Worm (Caenorhabditis elegans): ENCODE measurements around the gene W08E12.6.

DNA sequence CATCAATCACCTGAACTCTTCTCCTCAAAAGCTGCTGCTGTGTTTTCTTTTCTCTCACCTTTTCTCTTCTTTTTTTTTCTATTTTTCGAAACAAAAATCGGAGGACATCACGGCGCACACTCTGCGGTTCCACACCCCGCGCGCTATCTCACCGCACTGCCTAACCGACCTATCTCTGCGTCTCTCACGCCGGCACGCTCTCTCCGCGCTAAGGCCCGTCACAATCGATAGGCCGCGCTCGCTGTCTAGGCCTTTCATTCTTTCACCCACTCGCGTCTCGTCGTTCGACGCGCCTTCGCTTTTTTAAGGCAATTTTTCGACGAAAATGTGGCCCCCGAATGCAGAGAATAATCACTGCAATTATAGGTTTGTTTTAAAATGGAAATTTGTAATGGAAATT lies 12.8 kb downstream of the W08E12.6 start, which contains the start of gene zip-11:
- TF ChIP-seq ama-1 (optimal IDR thresholded peaks at IDR 0.05) (no peak), mdl-1 (tag; optimal IDR thresholded peaks at IDR 0.05) (no peak), nhr-23 (tag; optimal IDR thresholded peaks at IDR 0.05) (peak; percentile 41), nhr-11 (tag; optimal IDR thresholded peaks at IDR 0.05) (no peak), fkh-10 (GFP tag; optimal IDR thresholded peaks at IDR 0.05) (no peak), fos-1 (tag; optimal IDR thresholded peaks at IDR 0.05) (no peak), nhr-28 (tag; optimal IDR thresholded peaks at IDR 0.05) (no peak), pqm-1 (tag; optimal IDR thresholded peaks at IDR 0.05) (no peak), pha-4 (tag; optimal IDR thresholded peaks at IDR 0.05) (peak; percentile 53), ceh-82 (tag; optimal IDR thresholded peaks at IDR 0.05) (no peak), elt-1 (tag; optimal IDR thresholded peaks at IDR 0.05) (no peak), aly-2 (tag; optimal IDR thresholded peaks at IDR 0.05) (no peak), nhr-25 (tag; optimal IDR thresholded peaks at IDR 0.05) (peak; percentile 91)

All from whole organism, L3 larva.